Worm (Caenorhabditis elegans) whole organism, early embryonic: ENCODE measurements around the gene D1014.5.

Experiments used
- B0310.2 ChIP-seq: sonication (generic microtip); optimal IDR thresholded peaks from 2 replicates; lab custom pipeline; 2016; ENCODE audit warnings: mild to moderate bottlenecking, missing genetic modification characterization, missing compliant biosample characterization
- F13C5.2 ChIP-seq: sonication (generic microtip); optimal IDR thresholded peaks from 2 replicates; lab custom pipeline; 2017; ENCODE audit warnings: mild to moderate bottlenecking, missing genetic modification characterization, inconsistent platforms, missing compliant biosample characterization
- aly-1 ChIP-seq: sonication (generic microtip); optimal IDR thresholded peaks from 2 replicates; lab custom pipeline; 2016; ENCODE audit warnings: missing genetic modification characterization, missing compliant biosample characterization
- ama-1 ChIP-seq: fragments of 150-350 bp; optimal IDR thresholded peaks from 2 replicates; lab custom pipeline; 2014
- ceh-13 ChIP-seq: fragments of 200-800 bp; sonication (Bioruptor generic); optimal IDR thresholded peaks from 2 replicates; lab custom pipeline; 2018; ENCODE audit warnings: mild to moderate bottlenecking, missing genetic modification characterization, missing compliant biosample characterization
- ceh-36 ChIP-seq: sonication (generic microtip); optimal IDR thresholded peaks from 2 replicates; lab custom pipeline; 2016; ENCODE audit warnings: missing genetic modification characterization, inconsistent platforms, missing compliant biosample characterization
- ets-7 ChIP-seq: sonication (generic microtip); optimal IDR thresholded peaks from 2 replicates; lab custom pipeline; 2016; ENCODE audit warnings: missing genotype, missing genetic modification characterization, missing compliant biosample characterization
- flt-1 ChIP-seq: fragments of 200-800 bp; sonication (Bioruptor generic); IDR thresholded peaks from 2 replicates; pipeline ENCODE4 v1.3.6; 2022; ENCODE audit warnings: missing genetic modification characterization, missing compliant biosample characterization
- hmbx-1 ChIP-seq: sonication (generic microtip); optimal IDR thresholded peaks from 2 replicates; lab custom pipeline; 2016; ENCODE audit warnings: mild to moderate bottlenecking, missing genetic modification characterization, missing compliant biosample characterization
- hmg-4 ChIP-seq: fragments of 200-800 bp; sonication (Bioruptor generic); optimal IDR thresholded peaks from 2 replicates; lab custom pipeline; 2018; ENCODE audit warnings: mild to moderate bottlenecking, missing genetic modification characterization, missing compliant biosample characterization
- hnd-1 ChIP-seq: sonication (generic microtip); optimal IDR thresholded peaks from 2 replicates; lab custom pipeline; 2016; ENCODE audit warnings: missing genetic modification characterization, missing compliant biosample characterization
- pes-1 ChIP-seq: fragments of 200-800 bp; sonication (Bioruptor generic); IDR thresholded peaks from 2 replicates; pipeline ENCODE4 v1.3.6; 2022; ENCODE audit warnings: missing genetic modification reagents, missing genetic modification characterization, missing compliant biosample characterization
- scrt-1 ChIP-seq: fragments of 200-800 bp; sonication (Bioruptor generic); IDR thresholded peaks from 2 replicates; pipeline ENCODE4 v1.3.6; 2022; ENCODE audit warnings: missing genetic modification characterization, missing compliant biosample characterization
- sea-1 ChIP-seq: fragments of 200-800 bp; sonication (Bioruptor generic); conservative IDR thresholded peaks from 2 replicates; pipeline ENCODE4 v1.3.6; 2022; ENCODE audit warnings: missing genetic modification characterization, missing compliant biosample characterization
- tbx-11 ChIP-seq: fragments of 200-800 bp; sonication (Bioruptor generic); IDR thresholded peaks from 2 replicates; pipeline ENCODE4 v1.3.6; 2022; ENCODE audit warnings: missing genetic modification characterization, missing compliant biosample characterization
- tbx-37 ChIP-seq: fragments of 200-800 bp; sonication (Bioruptor generic); conservative IDR thresholded peaks from 2 replicates; pipeline ENCODE4 v1.3.6; 2022; ENCODE audit warnings: missing genetic modification reagents, missing genetic modification characterization, missing compliant biosample characterization
- tra-4 ChIP-seq: sonication (generic microtip); optimal IDR thresholded peaks from 2 replicates; lab custom pipeline; 2017; ENCODE audit warnings: missing genetic modification characterization, missing compliant biosample characterization

D1014.5 gene

DNA sequence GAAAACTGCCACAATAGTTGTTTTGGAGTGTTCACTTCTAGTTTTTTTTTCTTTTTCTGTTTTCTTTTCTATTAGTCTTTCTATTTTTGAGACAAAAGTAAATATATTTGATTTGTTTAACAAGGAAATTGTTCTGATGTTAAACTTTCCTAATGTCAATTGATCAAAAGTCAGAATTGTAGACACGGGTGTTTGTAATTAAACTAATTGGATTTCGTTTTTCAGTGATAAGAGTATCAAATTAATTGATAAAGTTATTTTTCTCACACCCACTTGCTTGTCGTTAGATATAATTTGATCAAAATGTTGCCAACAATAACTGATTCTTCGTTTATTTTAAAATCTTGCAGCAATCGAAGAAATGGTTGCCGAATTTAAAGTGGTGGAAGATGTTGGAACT lies 39.7 kb downstream of the D1014.5 start:
- no peak for TF ChIP-seq hnd-1 (tag; lab: Kevin White, UChicago)
- no peak for TF ChIP-seq tra-4 (tag; lab: Kevin White, UChicago)
- no peak for TF ChIP-seq tbx-37 (GFP tag; lab: Robert Waterston, UW)
- no peak for TF ChIP-seq ets-7
- TF ChIP-seq tbx-11 (GFP tag; lab: Robert Waterston, UW) = no peak
- no peak for TF ChIP-seq ceh-13 (GFP tag; lab: Kevin White, UChicago)

DNA sequence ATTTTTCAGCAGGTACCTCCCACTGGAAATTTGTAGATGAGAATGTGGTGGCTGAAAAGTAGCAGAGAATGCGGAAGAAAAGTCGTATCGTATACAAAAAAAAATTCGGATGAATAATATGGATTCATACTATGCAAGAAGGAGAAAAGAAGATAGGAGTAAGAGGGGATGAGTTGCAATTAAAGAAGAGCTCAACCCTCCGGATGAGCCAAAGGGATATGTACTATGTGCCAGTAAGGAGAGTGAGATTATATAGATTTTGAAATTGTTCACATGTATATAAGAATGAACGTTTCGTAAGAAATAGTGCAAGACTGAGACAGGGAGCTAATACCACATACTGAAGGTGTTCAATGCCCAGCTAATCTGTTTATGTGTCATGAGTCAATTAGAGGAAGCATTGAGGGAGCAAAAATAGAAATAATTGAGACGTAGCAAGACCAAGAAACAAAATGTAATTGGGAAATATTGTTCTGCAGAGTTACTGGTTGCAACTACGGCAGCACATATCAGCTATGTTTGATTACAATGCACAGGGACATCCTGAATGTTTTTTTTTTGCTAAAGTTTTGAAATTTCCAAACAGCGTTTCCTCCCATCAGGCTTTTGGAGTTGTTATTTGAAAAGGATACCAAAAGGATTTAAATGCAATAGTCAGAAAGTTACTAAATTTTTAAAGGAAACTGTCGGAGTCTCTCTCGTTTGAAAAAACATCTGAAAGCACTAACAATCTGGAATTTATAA lies 44.9 kb downstream of the D1014.5 start, which contains the start of gene F20D6.8:
Gene F20D6.8, minus strand, starts transcription at position 51 of the 744 bp plus-strand sequence.
- TF ChIP-seq ama-1 (lab: Kevin White, UChicago) (no peak), hmbx-1 (no peak), scrt-1 (GFP tag; lab: Robert Waterston, UW) (no peak), flt-1 (GFP tag; lab: Robert Waterston, UW) (no peak), tra-4 (tag; lab: Kevin White, UChicago) (no peak), tbx-11 (GFP tag; lab: Robert Waterston, UW) (no peak), hmg-4 (no peak), aly-1 (tag; lab: Kevin White, UChicago) (no peak), tbx-37 (GFP tag; lab: Robert Waterston, UW) (no peak), ets-7 (no peak), B0310.2 (tag; lab: Kevin White, UChicago) (no peak), ceh-36 (tag; lab: Kevin White, UChicago) (no peak), ceh-13 (GFP tag; lab: Kevin White, UChicago) (no peak), hnd-1 (tag; lab: Kevin White, UChicago) (no peak), F13C5.2 (tag; lab: Kevin White, UChicago) (no peak)

DNA sequence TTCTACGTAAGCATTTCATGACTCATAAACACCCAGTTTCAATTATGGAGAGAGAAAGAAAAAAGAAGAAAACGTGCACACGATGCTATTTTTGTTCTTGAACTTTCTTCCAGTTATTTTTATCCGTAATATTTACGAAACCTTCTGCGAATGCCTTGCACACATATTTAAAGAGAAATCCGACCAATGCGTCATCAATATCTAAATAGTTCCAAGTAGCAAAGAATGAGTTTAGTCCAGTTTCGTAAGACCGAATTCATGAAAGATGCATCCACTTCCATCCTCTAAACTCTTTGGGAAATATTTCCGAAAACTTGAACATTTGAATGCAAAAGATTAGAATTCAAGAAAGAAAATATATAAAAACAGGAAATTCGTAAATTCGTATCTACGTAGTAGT lies 45.7 kb downstream of the D1014.5 start:
- TF ChIP-seq ets-7 = no peak
- no peak for TF ChIP-seq hnd-1 (tag; lab: Kevin White, UChicago)
- TF ChIP-seq ceh-36 (tag; lab: Kevin White, UChicago) = no peak

DNA sequence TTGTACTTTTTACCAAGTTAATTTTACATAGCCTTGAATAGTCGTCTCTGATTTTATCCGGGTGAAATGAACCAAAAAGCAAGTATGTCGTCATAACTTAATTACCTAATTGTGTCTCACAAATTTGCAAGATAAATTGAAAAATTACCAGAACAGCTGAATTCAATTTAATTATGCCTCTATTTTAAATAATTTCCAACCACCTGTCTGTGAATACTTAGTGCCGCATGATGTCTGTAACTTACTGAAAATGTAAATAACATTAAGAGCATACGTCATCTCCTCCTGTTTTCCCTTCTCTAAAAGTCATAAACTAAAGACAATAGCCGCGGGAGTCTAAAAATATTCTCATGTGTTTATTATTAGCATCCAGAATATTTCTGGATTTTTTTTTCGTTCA lies 46.8 kb downstream of the D1014.5 start:
- TF ChIP-seq tra-4 (tag; lab: Kevin White, UChicago) (no peak), hmg-4 (no peak), sea-1 (GFP tag; lab: Robert Waterston, UW) (no peak), ets-7 (no peak), hmbx-1 (no peak), scrt-1 (GFP tag; lab: Robert Waterston, UW) (no peak), hnd-1 (tag; lab: Kevin White, UChicago) (no peak), ceh-13 (GFP tag; lab: Kevin White, UChicago) (no peak), aly-1 (tag; lab: Kevin White, UChicago) (no peak), B0310.2 (tag; lab: Kevin White, UChicago) (no peak), F13C5.2 (tag; lab: Kevin White, UChicago) (no peak), flt-1 (GFP tag; lab: Robert Waterston, UW) (no peak), pes-1 (GFP tag; lab: Robert Waterston, UW) (no peak), tbx-37 (GFP tag; lab: Robert Waterston, UW) (no peak), tbx-11 (GFP tag; lab: Robert Waterston, UW) (no peak)

DNA sequence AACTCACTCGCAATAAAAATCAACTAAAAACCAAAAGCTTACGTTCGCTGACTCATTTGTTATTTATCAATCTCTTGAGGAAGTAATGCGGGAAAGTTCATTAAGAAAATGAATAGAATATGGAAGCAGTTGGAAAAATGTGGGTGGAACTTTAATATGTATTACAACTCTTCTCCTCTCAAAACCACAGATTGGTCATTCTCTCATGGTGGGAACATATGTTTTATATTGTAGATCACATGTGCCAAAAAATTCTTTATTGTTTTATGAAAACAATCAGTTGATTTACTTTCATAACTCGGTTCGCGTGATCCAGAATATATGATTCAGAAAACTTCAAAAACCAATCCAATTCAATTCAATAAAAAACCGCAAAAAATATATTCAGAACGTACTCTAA lies 48.2 kb downstream of the D1014.5 start:
- TF ChIP-seq ceh-13 (GFP tag; lab: Kevin White, UChicago) = no peak
- TF ChIP-seq ceh-36 (tag; lab: Kevin White, UChicago) = no peak
- no peak for TF ChIP-seq scrt-1 (GFP tag; lab: Robert Waterston, UW)
- no peak for TF ChIP-seq aly-1 (tag; lab: Kevin White, UChicago)
- TF ChIP-seq pes-1 (GFP tag; lab: Robert Waterston, UW) = no peak
- TF ChIP-seq hmbx-1 = no peak
- TF ChIP-seq F13C5.2 (tag; lab: Kevin White, UChicago) = no peak
- no peak for TF ChIP-seq sea-1 (GFP tag; lab: Robert Waterston, UW)
- TF ChIP-seq tbx-37 (GFP tag; lab: Robert Waterston, UW) = no peak
- no peak for TF ChIP-seq B0310.2 (tag; lab: Kevin White, UChicago)
- TF ChIP-seq tra-4 (tag; lab: Kevin White, UChicago) = no peak
